Fruit fly (Drosophila melanogaster): Measurements from ENCODE around the gene CG5478.
A peak's percentile ranks its signal among the peaks of the same experiment; 100 is the strongest.

The CG5478 gene

DNA sequence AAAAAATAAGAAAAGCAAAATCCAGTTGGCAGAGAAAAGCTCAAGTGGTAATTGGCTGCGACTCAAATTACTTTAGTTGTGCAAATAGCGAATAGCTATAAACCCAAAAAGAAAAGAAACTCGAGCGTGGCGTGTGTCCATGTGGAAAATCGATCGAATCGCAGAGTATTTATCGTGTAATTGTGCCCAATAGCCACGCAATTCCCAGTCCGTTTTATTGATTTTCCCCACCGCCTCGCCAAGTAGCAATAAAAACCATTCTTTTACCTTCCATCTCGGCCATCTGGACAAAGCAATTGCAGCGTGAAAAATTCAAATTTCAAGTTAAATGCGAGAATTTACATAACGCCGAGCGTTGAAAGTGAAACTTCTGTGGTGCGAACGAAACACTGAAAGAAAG lies 2.0 kb upstream of the CG5478 start:
- no peak for TF ChIP-seq slbo (GFP tag; IDR thresholded peaks at IDR 0.05)
- peak; percentile 90 for TF ChIP-seq onecut (GFP tag; IDR thresholded peaks at IDR 0.05)

dm6 chr3R:15934952-15935351 lies 1.4 kb upstream of the CG5478 start, which contains the start of gene Sap47:
Gene Sap47, plus strand, starts transcription at chr3R:15935100.
- no peak for TF ChIP-seq Usf (GFP tag; optimal IDR thresholded peaks at IDR 0.05)
- TF ChIP-seq CG7786 (GFP tag; optimal IDR thresholded peaks at IDR 0.05) = no peak
- no peak for TF ChIP-seq Rx (GFP tag; IDR thresholded peaks at IDR 0.05)
- no peak for TF ChIP-seq usp (GFP tag; optimal IDR thresholded peaks at IDR 0.05)
- no peak for TF ChIP-seq CG2678 (tag; optimal IDR thresholded peaks at IDR 0.05)
- TF ChIP-seq CG9817 (tag; optimal IDR thresholded peaks at IDR 0.05) = no peak
- peak; percentile 18; the same call in 1 of the 3 replicates for TF ChIP-seq so (GFP tag; IDR thresholded peaks at IDR 0.05)
- TF ChIP-seq sr (GFP tag; IDR thresholded peaks at IDR 0.05) = 0 out of 3 replicates have a peak, but pooled peaks have one; percentile 8
- TF ChIP-seq CG2116 (GFP tag; optimal IDR thresholded peaks at IDR 0.05) = peak; percentile 70
- TF ChIP-seq Nf-YB (GFP tag; optimal IDR thresholded peaks at IDR 0.05) = no peak
- no peak for TF ChIP-seq lmd (GFP tag; IDR thresholded peaks at IDR 0.05)
- TF ChIP-seq mirr (GFP tag; optimal IDR thresholded peaks at IDR 0.05) = peak; percentile 41
- peak in 1 of 2 experiments; percentile 19 for TF ChIP-seq Trl (optimal IDR thresholded peaks at IDR 0.05)
- TF ChIP-seq Trl (GFP tag; optimal IDR thresholded peaks at IDR 0.05) = no peak
- TF ChIP-seq CG17359 (tag; optimal IDR thresholded peaks at IDR 0.05) = no peak
- peak; percentile 90 for TF ChIP-seq CG13287 (GFP tag; IDR thresholded peaks at IDR 0.05; ENCODE audit: partially characterized antibody)
- TF ChIP-seq Elba2 (GFP tag; optimal IDR thresholded peaks at IDR 0.05) = peak; percentile 67
- TF ChIP-seq CG11560 (tag; IDR thresholded peaks at IDR 0.05) = no peak
- TF ChIP-seq Sry-δ (GFP tag; optimal IDR thresholded peaks at IDR 0.05) = peak; percentile 80
- TF ChIP-seq CG17612 (GFP tag; IDR thresholded peaks at IDR 0.05) = no peak
- TF ChIP-seq Hsf (GFP tag; optimal IDR thresholded peaks at IDR 0.05) = no peak
- TF ChIP-seq nau (GFP tag; optimal IDR thresholded peaks at IDR 0.05) = no peak
- TF ChIP-seq CG1233 (GFP tag; optimal IDR thresholded peaks at IDR 0.05) = no peak
- no peak for TF ChIP-seq CG18476 (GFP tag; optimal IDR thresholded peaks at IDR 0.05)
- TF ChIP-seq CG7963 (GFP tag; IDR thresholded peaks at IDR 0.05; ENCODE audit: partially characterized antibody) = peak; percentile 68; the same call in 2 of the 3 replicates
- TF ChIP-seq Myb (GFP tag; optimal IDR thresholded peaks at IDR 0.05) = peak; percentile 43
- peak; percentile 74 for TF ChIP-seq CG14860 (GFP tag; IDR thresholded peaks at IDR 0.05; ENCODE audit: partially characterized antibody)
- peak; percentile 2 for TF ChIP-seq unpg (GFP tag; optimal IDR thresholded peaks at IDR 0.05)
- TF ChIP-seq CG33557 (GFP tag; optimal IDR thresholded peaks at IDR 0.05) = no peak
- no peak for TF ChIP-seq odd (GFP tag; optimal IDR thresholded peaks at IDR 0.05)
- TF ChIP-seq HLH3B (GFP tag; IDR thresholded peaks at IDR 0.05) = no peak
- TF ChIP-seq Lhr (GFP tag; optimal IDR thresholded peaks at IDR 0.05) = no peak
- TF ChIP-seq gsb (GFP tag; IDR thresholded peaks at IDR 0.05) = peak; percentile 42; the same call in 1 of the 2 replicates
- TF ChIP-seq CG10267 (tag; optimal IDR thresholded peaks at IDR 0.05) = peak; percentile 5
- no peak for TF ChIP-seq ems (GFP tag; optimal IDR thresholded peaks at IDR 0.05)
- no peak for TF ChIP-seq CG2712 (tag; optimal IDR thresholded peaks at IDR 0.05)
- no peak for TF ChIP-seq wek (GFP tag; optimal IDR thresholded peaks at IDR 0.05)
- TF ChIP-seq BtbVII (GFP tag; optimal IDR thresholded peaks at IDR 0.05) = no peak
- TF ChIP-seq stwl (tag; optimal IDR thresholded peaks at IDR 0.05) = peak; percentile 40
- TF ChIP-seq slp2 (GFP tag; optimal IDR thresholded peaks at IDR 0.05) = no peak
- peak; percentile 34 for TF ChIP-seq CG15479 (GFP tag; optimal IDR thresholded peaks at IDR 0.05)
- TF ChIP-seq Max (GFP tag; optimal IDR thresholded peaks at IDR 0.05) = no peak
- TF ChIP-seq CG5245 (GFP tag; optimal IDR thresholded peaks at IDR 0.05) = no peak
- no peak for TF ChIP-seq NfI (GFP tag; optimal IDR thresholded peaks at IDR 0.05)
- TF ChIP-seq maf-S (GFP tag; optimal IDR thresholded peaks at IDR 0.05) = no peak
- TF ChIP-seq ase (GFP tag; IDR thresholded peaks at IDR 0.05) = no peak
- peak; percentile 76 for TF ChIP-seq Doc3 (GFP tag; IDR thresholded peaks at IDR 0.05; ENCODE audit: partially characterized antibody)
- peak; percentile 25 for TF ChIP-seq CG12071 (GFP tag; optimal IDR thresholded peaks at IDR 0.05)

Data from whole organism, embryonic.